Fruit fly (Drosophila melanogaster): ENCODE measurements around the gene CG14913.

Gene CG14913

dm6 chr2L:11058111-11058665 lies 41.4 kb downstream of the CG14913 start:
- no peak for TF ChIP-seq CG17801 (GFP tag; optimal IDR thresholded peaks at IDR 0.05; ENCODE audit: partially characterized antibody)

dm6 chr2L:11059206-11059605 lies 42.4 kb downstream of the CG14913 start:
- TF ChIP-seq CG17801 (GFP tag; optimal IDR thresholded peaks at IDR 0.05; ENCODE audit: partially characterized antibody): no peak

dm6 chr2L:11061155-11061554 lies 44.4 kb downstream of the CG14913 start:
- no peak for TF ChIP-seq CG17801 (GFP tag; optimal IDR thresholded peaks at IDR 0.05; ENCODE audit: partially characterized antibody)

- peak; percentile 94 for TF ChIP-seq CG17801 (GFP tag; optimal IDR thresholded peaks at IDR 0.05; ENCODE audit: partially characterized antibody)
These were observed 48.5 kb downstream of the CG14913 start for dm6 chr2L:11065106-11065878.

- peak; percentile 59 for TF ChIP-seq CG17801 (GFP tag; optimal IDR thresholded peaks at IDR 0.05; ENCODE audit: partially characterized antibody)
These were observed 49.4 kb downstream of the CG14913 start for dm6 chr2L:11065932-11066823.

- peak; percentile 54 for TF ChIP-seq CG17801 (GFP tag; optimal IDR thresholded peaks at IDR 0.05; ENCODE audit: partially characterized antibody)
These were observed 50.2 kb downstream of the CG14913 start, which contains the start of gene Samuel for dm6 chr2L:11066887-11067459. Gene Samuel, minus strand, starts transcription at chr2L:11066998.

dm6 chr2L:11067970-11068369 lies 51.2 kb downstream of the CG14913 start:
- TF ChIP-seq CG17801 (GFP tag; optimal IDR thresholded peaks at IDR 0.05; ENCODE audit: partially characterized antibody): no peak

All from ovary, adult (tissue).